Worm (Caenorhabditis elegans): ENCODE results near the gene rle-1.
"Not testable (repeated sequence)": the region's sequence is repeated elsewhere in the genome, so short reads cannot be mapped to it uniquely, and the experiment has no call there.

DNA sequence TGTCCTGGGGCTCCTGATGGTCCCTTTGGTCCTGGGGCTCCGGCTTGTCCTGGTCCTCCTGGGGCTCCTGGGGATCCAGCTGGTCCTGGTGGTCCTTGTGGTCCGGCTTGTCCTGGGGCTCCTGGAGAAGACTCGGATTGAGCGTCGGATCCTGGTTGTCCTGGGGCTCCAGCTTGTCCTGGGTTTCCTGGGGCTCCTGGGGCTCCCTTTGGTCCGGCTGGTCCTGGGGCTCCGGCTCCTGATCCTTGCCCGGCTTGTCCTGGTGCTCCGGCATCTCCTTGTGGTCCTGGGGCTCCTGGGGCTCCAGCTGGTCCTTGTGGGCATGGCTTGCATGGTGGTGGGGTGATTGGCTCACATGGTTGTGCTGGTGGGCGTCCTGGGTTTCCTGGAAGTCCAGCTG lies 48.7 kb downstream of the rle-1 start:
- not testable (repeated sequence) for TF ChIP-seq ama-1 (optimal IDR thresholded peaks at IDR 0.05); ceh-36 (tag; optimal IDR thresholded peaks at IDR 0.05); flt-1 (GFP tag; IDR thresholded peaks at IDR 0.05); B0310.2 (tag; optimal IDR thresholded peaks at IDR 0.05); tbx-11 (GFP tag; IDR thresholded peaks at IDR 0.05); pes-1 (GFP tag; IDR thresholded peaks at IDR 0.05); tbx-37 (GFP tag; conservative IDR thresholded peaks at IDR 0.05); hmg-4 (GFP tag; optimal IDR thresholded peaks at IDR 0.05)
- 0 out of 2 replicates have a peak, but pooled peaks have one; percentile 15 for TF ChIP-seq sea-1 (GFP tag; conservative IDR thresholded peaks at IDR 0.05)

All from whole organism, early embryonic.